Fruit fly (Drosophila melanogaster) S2 (cell line): ENCODE results near the gene hth.

Source experiments
- CG8478 ChIP-seq: fragments of >200 bp; optimal IDR thresholded peaks from 2 replicates; lab custom pipeline; 2018
- CTCF ChIP-seq, 2 experiments: fragments of >200 bp; optimal IDR thresholded peaks; 2 replicates each; lab custom pipeline; 2018

DNA sequence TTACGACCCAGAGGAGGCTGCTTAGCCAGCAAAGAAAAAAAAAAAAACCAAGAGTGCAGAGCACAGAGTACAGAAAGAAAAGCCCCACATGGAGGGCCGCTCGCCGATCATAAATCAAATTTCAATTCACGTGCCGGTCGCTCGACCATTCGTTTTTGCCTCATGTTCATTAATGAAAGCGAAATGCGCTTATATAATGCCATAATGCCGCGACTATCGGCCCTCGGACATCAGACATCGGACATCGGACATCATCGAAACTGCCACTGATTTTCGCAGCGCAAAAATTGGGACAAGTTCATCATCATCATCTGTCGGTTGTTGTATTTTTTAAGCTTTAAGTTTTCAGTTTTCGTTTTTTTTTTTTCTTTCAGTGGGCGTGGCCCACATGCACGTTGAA, 91.7 kb downstream of the hth start:
- TF ChIP-seq CG8478 (lab: Kevin White, UChicago), result no peak
- no peak for TF ChIP-seq CTCF (optimal IDR thresholded peaks at IDR 0.05; lab: Kevin White, UChicago)
